Worm (Caenorhabditis elegans): Measurements from ENCODE around the gene mtg-1.

DNA sequence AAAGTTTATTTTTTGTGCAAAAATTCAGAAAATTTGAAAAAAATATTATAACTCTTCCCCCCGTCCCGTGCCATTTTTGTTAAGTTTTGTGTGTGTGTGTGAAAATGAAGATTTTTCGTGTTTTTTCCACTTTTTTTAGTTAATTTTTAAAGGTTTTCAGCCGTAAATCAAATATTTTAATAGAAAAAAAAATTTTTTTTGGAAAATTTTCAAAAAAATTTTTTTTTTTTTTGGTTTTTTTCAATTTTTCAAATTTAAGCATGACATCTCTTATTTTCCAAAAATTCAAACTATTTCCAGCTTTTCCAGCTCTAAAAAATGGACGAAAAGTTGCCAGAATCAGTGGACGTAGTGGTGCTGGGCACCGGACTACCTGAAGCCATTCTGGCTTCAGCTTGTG, 36.4 kb downstream of the mtg-1 start, which contains the start of gene rep-1:
- TF ChIP-seq hmg-1.2 (GFP tag; IDR thresholded peaks at IDR 0.05) (no peak), atf-7 (tag; optimal IDR thresholded peaks at IDR 0.05) (no peak), B0261.1 (tag; optimal IDR thresholded peaks at IDR 0.05) (no peak), ceh-100 (GFP tag; IDR thresholded peaks at IDR 0.05) (no peak), lag-1 (GFP tag; IDR thresholded peaks at IDR 0.05) (no peak), repo-1 (tag; optimal IDR thresholded peaks at IDR 0.05) (no peak), sptf-2 (GFP tag; optimal IDR thresholded peaks at IDR 0.05) (no peak), mes-4 (tag; optimal IDR thresholded peaks at IDR 0.05) (no peak)

Measured in whole organism, young adult.